Worm (Caenorhabditis elegans) whole organism, young adult: Measurements from ENCODE around the gene T14A8.2.

Source experiments
- B0035.1 ChIP-seq: sonication (generic microtip); optimal IDR thresholded peaks from 2 replicates; lab custom pipeline; 2016; ENCODE audit warnings: missing genetic modification characterization, mild to moderate bottlenecking, missing compliant biosample characterization, missing genotype, missing genetic modification reagents
- B0261.1 ChIP-seq: sonication (generic microtip); optimal IDR thresholded peaks from 2 replicates; lab custom pipeline; 2016; ENCODE audit warnings: mild to moderate bottlenecking, missing genetic modification characterization, moderate library complexity, missing compliant biosample characterization
- F10E7.11 ChIP-seq: sonication (generic microtip); optimal IDR thresholded peaks from 2 replicates; lab custom pipeline; 2017; ENCODE audit warnings: mild to moderate bottlenecking, missing genetic modification characterization, moderate library complexity, missing compliant biosample characterization
- F22D6.2 ChIP-seq: sonication (generic microtip); optimal IDR thresholded peaks from 2 replicates; lab custom pipeline; 2016; ENCODE audit warnings: mild to moderate bottlenecking, missing genetic modification characterization, missing compliant biosample characterization
- F39B2.1 ChIP-seq: fragments of 200-800 bp; sonication (Bioruptor generic); IDR thresholded peaks from 2 replicates; pipeline ENCODE4 v1.3.6; 2022; ENCODE audit warnings: missing genetic modification reagents, missing genetic modification characterization, missing compliant biosample characterization
- F52B5.7 ChIP-seq: sonication (generic microtip); optimal IDR thresholded peaks from 2 replicates; lab custom pipeline; 2016; ENCODE audit warnings: mild to moderate bottlenecking, missing genetic modification characterization, missing compliant biosample characterization
- F55B11.4 ChIP-seq: sonication (generic microtip); optimal IDR thresholded peaks from 2 replicates; lab custom pipeline; 2016; ENCODE audit warnings: missing compliant biosample characterization, missing genetic modification characterization, borderline replicate concordance; ENCODE audit not compliant: insufficient read depth
- F57A8.1 ChIP-seq: fragments of 200-800 bp; sonication (Bioruptor generic); optimal IDR thresholded peaks from 2 replicates; lab custom pipeline; 2018; ENCODE audit warnings: mild to moderate bottlenecking, missing genetic modification characterization, moderate library complexity, missing compliant biosample characterization
- T07F8.4 ChIP-seq: sonication (generic microtip); optimal IDR thresholded peaks from 2 replicates; lab custom pipeline; 2016; ENCODE audit warnings: mild to moderate bottlenecking, missing genetic modification characterization, moderate library complexity, missing compliant biosample characterization
- T26A5.8 ChIP-seq: sonication (generic microtip); optimal IDR thresholded peaks from 2 replicates; lab custom pipeline; 2016; ENCODE audit warnings: missing genetic modification characterization, missing compliant biosample characterization
- Y56A3A.18 ChIP-seq: fragments of 200-800 bp; sonication (Bioruptor generic); IDR thresholded peaks from 2 replicates; pipeline ENCODE4 v1.3.6; 2022; ENCODE audit warnings: missing genetic modification reagents, missing genetic modification characterization, missing compliant biosample characterization
- Y79H2A.3 ChIP-seq: fragments of 200-800 bp; sonication (Bioruptor generic); conservative IDR thresholded peaks from 2 replicates; pipeline ENCODE4 v1.3.6; 2022; ENCODE audit warnings: missing genetic modification reagents, missing genetic modification characterization, missing compliant biosample characterization
- ZK185.1 ChIP-seq: sonication (generic microtip); optimal IDR thresholded peaks from 2 replicates; lab custom pipeline; 2016; ENCODE audit warnings: mild to moderate bottlenecking, missing genetic modification characterization, missing compliant biosample characterization; ENCODE audit not compliant: poor library complexity, severe bottlenecking
- ama-1 ChIP-seq, 3 experiments: fragments of 150-350 bp in 1 of 3; sonication (generic microtip) in 2 of 3; optimal IDR thresholded peaks; 2 replicates each; lab custom pipeline; 2014 to 2018; ENCODE audit warnings: missing biosample characterization in 2 of 3, missing genetic modification characterization in 2 of 3, missing genetic modification reagents in 2 of 3
- aptf-2 ChIP-seq: fragments of 200-800 bp; sonication (Bioruptor generic); conservative IDR thresholded peaks from 2 replicates; pipeline ENCODE4 v1.3.6; 2022; ENCODE audit warnings: missing genetic modification reagents, missing genetic modification characterization, missing compliant biosample characterization
- attf-3 ChIP-seq: fragments of 200-800 bp; sonication (Bioruptor generic); conservative IDR thresholded peaks from 2 replicates; pipeline ENCODE4 v1.3.6; 2022; ENCODE audit warnings: missing genetic modification reagents, missing genetic modification characterization, missing compliant biosample characterization
- attf-6 ChIP-seq: fragments of 200-800 bp; sonication (Bioruptor generic); IDR thresholded peaks from 2 replicates; pipeline ENCODE4 v1.3.6; 2022; ENCODE audit warnings: missing genetic modification reagents, missing genetic modification characterization, missing compliant biosample characterization
- bed-1 ChIP-seq: fragments of 200-800 bp; sonication (Bioruptor generic); IDR thresholded peaks from 2 replicates; pipeline ENCODE4 v1.3.6; 2022; ENCODE audit warnings: missing genetic modification reagents, missing genetic modification characterization, missing compliant biosample characterization
- ceh-27 ChIP-seq: fragments of 200-800 bp; sonication (Bioruptor generic); optimal IDR thresholded peaks from 2 replicates; lab custom pipeline; 2018; ENCODE audit warnings: mild to moderate bottlenecking, missing genetic modification characterization, moderate library complexity, missing compliant biosample characterization
- ceh-79 ChIP-seq: sonication (generic microtip); optimal IDR thresholded peaks from 2 replicates; lab custom pipeline; 2017; ENCODE audit warnings: mild to moderate bottlenecking, missing genetic modification characterization, missing compliant biosample characterization
- die-1 ChIP-seq: sonication (generic microtip); optimal IDR thresholded peaks from 2 replicates; lab custom pipeline; 2016; ENCODE audit warnings: missing genotype, mild to moderate bottlenecking, missing genetic modification characterization, missing compliant biosample characterization
- dox-1 ChIP-seq: fragments of 200-800 bp; sonication (Bioruptor generic); IDR thresholded peaks from 2 replicates; pipeline ENCODE4 v1.3.6; 2022; ENCODE audit warnings: missing genetic modification reagents, missing genetic modification characterization, missing compliant biosample characterization
- dpl-1 ChIP-seq: fragments of 150-350 bp; optimal IDR thresholded peaks from 2 replicates; lab custom pipeline; 2014; ENCODE audit warnings: missing biosample characterization, missing genetic modification reagents, missing genetic modification characterization
- efl-1 ChIP-seq: fragments of 150-350 bp; optimal IDR thresholded peaks from 2 replicates; lab custom pipeline; 2014; ENCODE audit warnings: missing biosample characterization, missing genetic modification reagents, missing genetic modification characterization
- ekl-4 ChIP-seq: fragments of 200-800 bp; sonication (Bioruptor generic); IDR thresholded peaks from 2 replicates; pipeline ENCODE4 v1.3.6; 2022; ENCODE audit warnings: missing genetic modification reagents, missing genetic modification characterization, missing compliant biosample characterization
- gei-17 ChIP-seq: fragments of 200-800 bp; sonication (Bioruptor generic); optimal IDR thresholded peaks from 2 replicates; lab custom pipeline; 2018; ENCODE audit warnings: mild to moderate bottlenecking, missing genetic modification characterization, missing compliant biosample characterization
- hlh-12 ChIP-seq: sonication (generic microtip); optimal IDR thresholded peaks from 2 replicates; lab custom pipeline; 2016; ENCODE audit warnings: missing genetic modification characterization, missing compliant biosample characterization
- lag-1 ChIP-seq: fragments of 200-800 bp; sonication (Bioruptor generic); IDR thresholded peaks from 2 replicates; pipeline ENCODE4 v1.3.6; 2022; ENCODE audit warnings: missing genetic modification reagents, missing genetic modification characterization, missing compliant biosample characterization
- let-526 ChIP-seq: fragments of 200-800 bp; sonication (Bioruptor generic); IDR thresholded peaks from 2 replicates; pipeline ENCODE4 v1.3.6; 2022; ENCODE audit warnings: missing genetic modification reagents, missing genetic modification characterization, missing compliant biosample characterization
- let-607 ChIP-seq, 2 experiments: fragments of 200-800 bp in 1 of 2; sonication (Bioruptor generic) in 1 of 2; sonication (generic microtip) in 1 of 2; optimal IDR thresholded peaks; 2 replicates each; lab custom pipeline; 2016 to 2018; ENCODE audit warnings: mild to moderate bottlenecking in 2 of 2, missing compliant biosample characterization in 2 of 2, missing genetic modification characterization in 2 of 2, moderate library complexity in 2 of 2, missing genotype in 1 of 2
- lin-26 ChIP-seq: fragments of 200-800 bp; sonication (Bioruptor generic); IDR thresholded peaks from 2 replicates; pipeline ENCODE4 v1.3.6; 2022; ENCODE audit warnings: missing genetic modification reagents, missing genetic modification characterization, missing compliant biosample characterization
- lir-1 ChIP-seq: fragments of 200-800 bp; sonication (Bioruptor generic); conservative IDR thresholded peaks from 2 replicates; pipeline ENCODE4 v1.3.6; 2022; ENCODE audit warnings: missing genetic modification reagents, missing genetic modification characterization, missing compliant biosample characterization
- madf-8 ChIP-seq: fragments of 200-800 bp; sonication (Bioruptor generic); conservative IDR thresholded peaks from 2 replicates; pipeline ENCODE4 v1.3.6; 2022; ENCODE audit warnings: missing genetic modification reagents, missing genetic modification characterization, missing compliant biosample characterization
- mel-28 ChIP-seq: sonication (generic microtip); optimal IDR thresholded peaks from 2 replicates; lab custom pipeline; 2016; ENCODE audit warnings: borderline replicate concordance, mild to moderate bottlenecking, missing genetic modification characterization, missing compliant biosample characterization
- nhr-27 ChIP-seq: fragments of 200-800 bp; sonication (Bioruptor generic); optimal IDR thresholded peaks from 2 replicates; lab custom pipeline; 2018; ENCODE audit warnings: mild to moderate bottlenecking, missing genetic modification characterization, moderate library complexity, missing compliant biosample characterization
- rec-8 ChIP-seq, 2 experiments: sonication (generic microtip); optimal IDR thresholded peaks; 2 replicates each; lab custom pipeline; 2016; ENCODE audit warnings: mild to moderate bottlenecking in 2 of 2, missing genetic modification characterization in 2 of 2, missing genetic modification reagents in 2 of 2, missing genotype in 2 of 2, missing biosample characterization in 1 of 2, missing compliant biosample characterization in 1 of 2, moderate library complexity in 1 of 2
- repo-1 ChIP-seq: sonication (generic microtip); optimal IDR thresholded peaks from 2 replicates; lab custom pipeline; 2017; ENCODE audit warnings: mild to moderate bottlenecking, missing genetic modification characterization, missing compliant biosample characterization
- sdz-38 ChIP-seq: sonication (generic microtip); optimal IDR thresholded peaks from 2 replicates; lab custom pipeline; 2016; ENCODE audit warnings: missing genotype, missing genetic modification characterization, missing compliant biosample characterization
- snpc-1.3 ChIP-seq: sonication (generic microtip); optimal IDR thresholded peaks from 2 replicates; lab custom pipeline; 2017; ENCODE audit warnings: missing genetic modification characterization, mild to moderate bottlenecking, missing compliant biosample characterization, antibody characterized with exemption, moderate library complexity, missing genotype, missing genetic modification reagents; ENCODE audit not compliant: insufficient read depth
- snpc-4 ChIP-seq, 5 experiments: fragments of 150-350 bp in 1 of 5; sonication (generic microtip) in 4 of 5; optimal IDR thresholded peaks; 2 replicates each; lab custom pipeline; 2014 to 2018; ENCODE audit warnings: missing genetic modification characterization in 5 of 5, missing biosample characterization in 3 of 5, antibody characterized with exemption in 2 of 5, mild to moderate bottlenecking in 2 of 5, missing compliant biosample characterization in 2 of 5, missing genotype in 2 of 5, moderate library complexity in 2 of 5, missing genetic modification reagents in 1 of 5
- tbp1 ChIP-seq: fragments of 200-800 bp; sonication (Bioruptor generic); optimal IDR thresholded peaks from 2 replicates; lab custom pipeline; 2018; ENCODE audit warnings: mild to moderate bottlenecking, missing genetic modification characterization, missing compliant biosample characterization
- tlf-1 ChIP-seq: fragments of 200-800 bp; sonication (Bioruptor generic); optimal IDR thresholded peaks from 2 replicates; lab custom pipeline; 2018; ENCODE audit warnings: mild to moderate bottlenecking, missing genetic modification characterization, missing compliant biosample characterization
- unc-130 ChIP-seq: sonication (generic microtip); optimal IDR thresholded peaks from 2 replicates; lab custom pipeline; 2016; ENCODE audit warnings: missing genetic modification reagents, missing genetic modification characterization, missing compliant biosample characterization
- zim-3 ChIP-seq: sonication (generic microtip); optimal IDR thresholded peaks from 2 replicates; lab custom pipeline; 2017; ENCODE audit warnings: mild to moderate bottlenecking, missing genetic modification characterization, moderate library complexity, missing compliant biosample characterization
- ztf-22 ChIP-seq: fragments of 200-800 bp; sonication (Bioruptor generic); optimal IDR thresholded peaks from 2 replicates; lab custom pipeline; 2018; ENCODE audit warnings: mild to moderate bottlenecking, missing genetic modification characterization, moderate library complexity, missing compliant biosample characterization
- ztf-25 ChIP-seq: fragments of 200-800 bp; sonication (Bioruptor generic); IDR thresholded peaks from 2 replicates; pipeline ENCODE4 v1.3.6; 2022; ENCODE audit warnings: missing genetic modification reagents, missing genetic modification characterization, missing compliant biosample characterization

T14A8.2 gene

DNA sequence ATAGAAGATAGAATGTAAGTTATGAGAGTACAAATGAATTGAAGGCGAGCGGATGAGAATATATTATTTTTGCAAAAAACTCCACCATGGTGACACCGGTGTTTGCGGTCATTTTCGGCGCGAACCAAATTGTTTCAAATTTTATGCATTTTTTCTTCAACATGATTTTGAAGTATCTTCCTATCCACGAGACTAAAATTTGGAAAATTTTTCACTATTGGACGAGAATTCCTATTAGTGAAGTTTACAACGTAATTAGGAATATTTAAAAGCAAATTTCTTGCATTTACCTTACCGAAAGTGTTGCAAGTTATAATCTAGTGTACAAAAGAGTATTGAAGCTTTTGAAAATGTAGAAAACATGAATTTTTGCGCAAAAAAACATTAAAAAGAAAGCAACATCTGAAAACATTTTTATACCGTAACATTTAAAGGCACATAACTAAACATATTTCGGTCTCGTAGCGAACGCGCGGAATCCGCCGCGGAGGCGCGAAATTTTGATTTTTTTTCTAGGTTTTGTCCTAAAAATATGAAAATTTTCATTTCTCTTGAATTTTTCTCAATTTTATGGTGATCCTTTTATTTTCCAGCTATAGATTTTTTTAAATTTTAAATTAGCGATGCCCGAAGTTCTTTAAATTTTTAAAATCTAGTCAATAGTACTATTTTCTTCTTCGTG lies 25.9 kb downstream of the T14A8.2 start, which contains the start of gene sgo-1 (continued):
- TF ChIP-seq zim-3 (tag; lab: Kevin White, UChicago) (no peak), lin-26 (GFP tag; lab: Robert Waterston, UW) (no peak), repo-1 (no peak), let-607 (tag; optimal IDR thresholded peaks at IDR 0.05; lab: Kevin White, UChicago) (no peak), dox-1 (GFP tag; lab: Robert Waterston, UW) (peak; percentile 91), ztf-25 (GFP tag; lab: Robert Waterston, UW) (no peak), ekl-4 (GFP tag; lab: Robert Waterston, UW) (peak; percentile 88), mel-28 (tag; lab: Kevin White, UChicago) (no peak), ceh-79 (no peak), dpl-1 (GFP tag; lab: Kevin White, UChicago) (peak; percentile 95), gei-17 (GFP tag; lab: Kevin White, UChicago) (no peak), F55B11.4 (no peak), ztf-22 (GFP tag; lab: Kevin White, UChicago) (no peak), let-526 (GFP tag; lab: Robert Waterston, UW) (no peak), ama-1 (optimal IDR thresholded peaks at IDR 0.05; lab: Kevin White, UChicago) (no peak), ama-1 (GFP tag; optimal IDR thresholded peaks at IDR 0.05; lab: Kevin White, UChicago) (no peak), efl-1 (GFP tag; lab: Kevin White, UChicago) (peak; percentile 100), Y56A3A.18 (GFP tag; lab: Robert Waterston, UW) (no peak), attf-6 (GFP tag; lab: Robert Waterston, UW) (peak; percentile 85), F57A8.1 (GFP tag; lab: Kevin White, UChicago) (no peak), die-1 (no peak), aptf-2 (GFP tag; lab: Robert Waterston, UW) (no peak), tlf-1 (GFP tag; lab: Kevin White, UChicago) (peak; percentile 93), sdz-38 (tag; lab: Kevin White, UChicago) (no peak), lag-1 (GFP tag; lab: Robert Waterston, UW) (no peak), attf-3 (peak; percentile 41; the same call in 1 of the 2 replicates), T26A5.8 (tag; lab: Kevin White, UChicago) (no peak), snpc-4 (GFP tag; optimal IDR thresholded peaks at IDR 0.05; lab: Kevin White, UChicago) (peak; percentile 70), snpc-4 (tag; optimal IDR thresholded peaks at IDR 0.05; lab: Kevin White, UChicago) (peak in 3 of 4 experiments; percentile 41 to 70 (median 60)), rec-8 (tag; optimal IDR thresholded peaks at IDR 0.05; lab: Kevin White, UChicago) (no peak), F22D6.2 (tag; lab: Kevin White, UChicago) (no peak), B0261.1 (no peak), nhr-27 (tag; lab: Kevin White, UChicago) (no peak), snpc-1.3 (tag; lab: Kevin White, UChicago) (peak; percentile 85), hlh-12 (tag; lab: Kevin White, UChicago) (no peak), Y79H2A.3 (GFP tag; lab: Robert Waterston, UW) (peak; percentile 87), madf-8 (peak; percentile 98), ZK185.1 (tag; lab: Kevin White, UChicago) (no peak), ceh-27 (GFP tag; lab: Kevin White, UChicago) (no peak), tbp1 (peak; percentile 67), T07F8.4 (no peak), B0035.1 (tag; lab: Kevin White, UChicago) (no peak), bed-1 (GFP tag; lab: Robert Waterston, UW) (no peak), unc-130 (GFP tag; lab: Kevin White, UChicago) (peak; percentile 87), F39B2.1 (0 out of 2 replicates have a peak, but pooled peaks have one; percentile 62), F10E7.11 (tag; lab: Kevin White, UChicago) (no peak), lir-1 (GFP tag; lab: Robert Waterston, UW) (peak; percentile 69; the same call in 1 of the 2 replicates), F52B5.7 (tag; lab: Kevin White, UChicago) (no peak)
